Worm (Caenorhabditis elegans): ENCODE measurements around the gene T23B5.6.

The T23B5.6 gene

ce11 chrIV:12703811-12704210 is 26.8 kb upstream of the T23B5.6 start, which contains the start of gene C27D8.4:
Gene C27D8.4 (plus strand): TSS chrIV:12704111.
- TF ChIP-seq mec-3 (tag; optimal IDR thresholded peaks at IDR 0.05; ENCODE audit: borderline replicate concordance): no peak
- no peak for TF ChIP-seq unc-42 (tag; optimal IDR thresholded peaks at IDR 0.05)
- TF ChIP-seq hlh-30 (tag; optimal IDR thresholded peaks at IDR 0.05; ENCODE audit: insufficient read depth): no peak
- no peak for TF ChIP-seq dmd-4 (tag; optimal IDR thresholded peaks at IDR 0.05; ENCODE audit: borderline replicate concordance)

- no peak for TF ChIP-seq Y22D7AL.16 (tag; optimal IDR thresholded peaks at IDR 0.05)
- TF ChIP-seq unc-55 (GFP tag; optimal IDR thresholded peaks at IDR 0.05): peak; percentile 51
Observed at ce11 chrIV:12700944-12701343, 23.9 kb upstream of the T23B5.6 start.

ce11 chrIV:12700204-12700603 is 23.2 kb upstream of the T23B5.6 start:
- no peak for TF ChIP-seq ceh-45 (GFP tag; IDR thresholded peaks at IDR 0.05)
- TF ChIP-seq hlh-6 (tag; optimal IDR thresholded peaks at IDR 0.05): no peak
- no peak for TF ChIP-seq lim-6 (tag; optimal IDR thresholded peaks at IDR 0.05)
- no peak for TF ChIP-seq pha-2 (tag; optimal IDR thresholded peaks at IDR 0.05)
- no peak for TF ChIP-seq mec-3 (tag; optimal IDR thresholded peaks at IDR 0.05; ENCODE audit: borderline replicate concordance)
- TF ChIP-seq ahr-1 (tag; optimal IDR thresholded peaks at IDR 0.05): no peak
- TF ChIP-seq ceh-14 (tag; optimal IDR thresholded peaks at IDR 0.05): no peak
- TF ChIP-seq tbx-2 (tag; optimal IDR thresholded peaks at IDR 0.05): no peak
- TF ChIP-seq sox-4 (tag; optimal IDR thresholded peaks at IDR 0.05): no peak
- TF ChIP-seq sdc-2 (tag; optimal IDR thresholded peaks at IDR 0.05): no peak
- no peak for TF ChIP-seq lin-11 (tag; optimal IDR thresholded peaks at IDR 0.05)
- TF ChIP-seq hlh-13 (GFP tag; optimal IDR thresholded peaks at IDR 0.05): no peak
- no peak for TF ChIP-seq pag-3 (tag; optimal IDR thresholded peaks at IDR 0.05; ENCODE audit: borderline replicate concordance)
- TF ChIP-seq hlh-30 (tag; optimal IDR thresholded peaks at IDR 0.05; ENCODE audit: insufficient read depth): no peak
- no peak for TF ChIP-seq ceh-24 (tag; optimal IDR thresholded peaks at IDR 0.05)
- TF ChIP-seq ceh-6 (GFP tag; optimal IDR thresholded peaks at IDR 0.05): no peak
- no peak for TF ChIP-seq K02D7.2 (tag; optimal IDR thresholded peaks at IDR 0.05)
- TF ChIP-seq nfya-1 (tag; optimal IDR thresholded peaks at IDR 0.05): no peak

DNA sequence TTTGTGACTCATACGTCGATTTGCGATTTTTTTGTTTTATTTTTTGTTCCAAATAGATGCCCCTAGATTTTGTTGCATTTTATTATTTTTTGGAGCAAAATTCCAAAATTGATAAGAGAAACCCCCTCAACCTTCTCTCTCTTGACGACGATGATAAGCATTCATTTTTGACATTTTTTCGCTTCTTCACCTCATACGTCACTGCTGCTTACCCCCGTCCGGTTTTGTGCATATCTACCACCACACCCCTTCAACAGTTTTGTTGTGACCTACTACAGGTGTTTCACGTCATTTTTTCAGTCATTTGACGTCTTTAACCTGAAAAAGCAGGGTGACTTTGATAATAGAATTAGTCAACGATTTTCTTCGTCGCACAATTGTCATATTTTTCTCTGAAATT is 21.8 kb upstream of the T23B5.6 start:
- no peak for TF ChIP-seq hlh-6 (tag; optimal IDR thresholded peaks at IDR 0.05)
- TF ChIP-seq pax-1 (tag; optimal IDR thresholded peaks at IDR 0.05): no peak
- TF ChIP-seq unc-55 (GFP tag; optimal IDR thresholded peaks at IDR 0.05): no peak
- TF ChIP-seq ztf-16 (tag; optimal IDR thresholded peaks at IDR 0.05): no peak
- TF ChIP-seq ceh-19 (GFP tag; optimal IDR thresholded peaks at IDR 0.05): no peak
- TF ChIP-seq eyg-1 (tag; optimal IDR thresholded peaks at IDR 0.05): no peak
- TF ChIP-seq Y22D7AL.16 (tag; optimal IDR thresholded peaks at IDR 0.05): no peak
- TF ChIP-seq dmd-4 (tag; optimal IDR thresholded peaks at IDR 0.05; ENCODE audit: borderline replicate concordance): no peak
- TF ChIP-seq ceh-31 (tag; optimal IDR thresholded peaks at IDR 0.05): no peak
- TF ChIP-seq tbx-2 (tag; optimal IDR thresholded peaks at IDR 0.05): no peak
- no peak for TF ChIP-seq lim-6 (tag; optimal IDR thresholded peaks at IDR 0.05)
- no peak for TF ChIP-seq pros-1 (tag; optimal IDR thresholded peaks at IDR 0.05)
- no peak for TF ChIP-seq fkh-6 (tag; optimal IDR thresholded peaks at IDR 0.05)
- no peak for TF ChIP-seq ceh-45 (GFP tag; IDR thresholded peaks at IDR 0.05)
- no peak for TF ChIP-seq madf-2 (tag; optimal IDR thresholded peaks at IDR 0.05)
- TF ChIP-seq ref-2 (tag; optimal IDR thresholded peaks at IDR 0.05): no peak
- no peak for TF ChIP-seq gmeb-2 (tag; optimal IDR thresholded peaks at IDR 0.05)
- TF ChIP-seq ets-4 (tag; optimal IDR thresholded peaks at IDR 0.05): no peak
- TF ChIP-seq lin-11 (tag; optimal IDR thresholded peaks at IDR 0.05): no peak
- no peak for TF ChIP-seq nhr-232 (tag; optimal IDR thresholded peaks at IDR 0.05)

DNA sequence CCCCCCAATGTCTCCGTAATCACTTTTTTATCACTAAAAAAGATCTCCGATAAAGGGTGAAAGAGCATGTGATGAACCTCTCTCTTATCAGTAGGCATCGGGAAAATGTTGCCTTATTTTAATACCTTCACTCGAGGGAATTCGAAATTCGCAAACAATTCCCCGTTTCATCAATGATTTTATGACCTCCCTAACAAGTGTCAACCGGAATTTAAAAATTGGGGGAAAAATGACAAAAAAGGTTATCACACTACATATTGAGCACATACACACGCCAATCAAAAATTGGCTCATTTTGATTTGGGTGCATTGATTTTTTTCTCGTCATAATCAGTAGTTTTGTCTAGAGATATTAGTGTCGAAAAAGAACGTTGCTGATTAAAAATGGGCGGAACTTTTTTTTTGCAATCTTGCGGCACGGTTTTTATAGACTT is 12.7 kb upstream of the T23B5.6 start:
- TF ChIP-seq pha-4 (tag; optimal IDR thresholded peaks at IDR 0.05): no peak
- TF ChIP-seq elt-2 (tag; optimal IDR thresholded peaks at IDR 0.05): peak; percentile 95

Measured in whole organism, late embryonic.